Worm (Caenorhabditis elegans) whole organism, L4/young adult: ENCODE results near the gene math-33.

Experiments used
- W03F9.2 ChIP-seq: fragments of 150-350 bp; optimal IDR thresholded peaks from 2 replicates; lab custom pipeline; 2014; ENCODE audit warnings: missing biosample characterization, missing genetic modification characterization
- him-1 ChIP-seq: sonication (generic microtip); optimal IDR thresholded peaks from 2 replicates; lab custom pipeline; 2016; ENCODE audit warnings: missing genotype, missing genetic modification reagents, missing genetic modification characterization, missing compliant biosample characterization

- TF ChIP-seq W03F9.2 (no peak), him-1 (no peak)
These were observed 26.6 kb upstream of the math-33 start for ce11 chrV:11087119-11087518.
